Fruit fly (Drosophila melanogaster): ENCODE results near the gene grk.

Gene grk

DNA sequence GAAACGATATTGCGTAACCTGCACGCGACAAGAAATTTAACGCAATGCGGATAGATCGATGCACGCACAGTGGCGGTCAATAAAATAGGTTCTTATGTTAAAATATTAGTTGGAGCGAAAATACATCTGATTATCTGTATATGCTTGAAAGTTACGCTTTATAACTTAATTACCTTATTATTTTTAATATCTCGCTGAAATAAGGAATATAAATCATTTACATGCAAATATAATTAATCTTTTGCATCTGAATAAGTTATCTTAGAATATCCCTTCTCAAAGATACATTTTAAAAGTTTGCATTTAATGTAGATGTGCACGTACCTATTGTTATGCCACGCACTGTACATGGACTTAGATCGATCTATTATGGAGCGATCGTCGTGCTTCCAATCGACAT is 38.3 kb upstream of the grk start (continued):
- TF ChIP-seq CG4328 (GFP tag; optimal IDR thresholded peaks at IDR 0.05): no peak
- no peak for TF ChIP-seq ken (GFP tag; IDR thresholded peaks at IDR 0.05)
- TF ChIP-seq grau (tag; optimal IDR thresholded peaks at IDR 0.05): peak; percentile 38
- 0 out of 2 replicates have a peak, but pooled peaks have one; percentile 19 for TF ChIP-seq esg (GFP tag; conservative IDR thresholded peaks at IDR 0.05)
- TF ChIP-seq CG13894 (tag; optimal IDR thresholded peaks at IDR 0.05): no peak
- TF ChIP-seq CG14441 (GFP tag; IDR thresholded peaks at IDR 0.05): no peak
- TF ChIP-seq Xbp1 (GFP tag; optimal IDR thresholded peaks at IDR 0.05): peak; percentile 17
- TF ChIP-seq bcd (GFP tag; optimal IDR thresholded peaks at IDR 0.05): no peak
- no peak for TF ChIP-seq CG7928 (GFP tag; optimal IDR thresholded peaks at IDR 0.05)
- no peak for TF ChIP-seq CG31388 (GFP tag; optimal IDR thresholded peaks at IDR 0.05)
- TF ChIP-seq CG8388 (GFP tag; optimal IDR thresholded peaks at IDR 0.05): peak; percentile 49
- TF ChIP-seq CkIIα-i1 (GFP tag; IDR thresholded peaks at IDR 0.05): no peak
- no peak for TF ChIP-seq CG2889 (GFP tag; IDR thresholded peaks at IDR 0.05)
- no peak for TF ChIP-seq lab (GFP tag; optimal IDR thresholded peaks at IDR 0.05)
- no peak for TF ChIP-seq CG4730 (GFP tag; IDR thresholded peaks at IDR 0.05)
- TF ChIP-seq CG1602 (GFP tag; optimal IDR thresholded peaks at IDR 0.05): peak; percentile 29
- TF ChIP-seq tin (GFP tag; optimal IDR thresholded peaks at IDR 0.05): no peak
- peak; percentile 74 for TF ChIP-seq nmo (GFP tag; optimal IDR thresholded peaks at IDR 0.05)
- TF ChIP-seq HLH3B (GFP tag; IDR thresholded peaks at IDR 0.05): no peak; the same call in 1 of the 2 replicates
- no peak for TF ChIP-seq CG5953 (GFP tag; IDR thresholded peaks at IDR 0.05)

DNA sequence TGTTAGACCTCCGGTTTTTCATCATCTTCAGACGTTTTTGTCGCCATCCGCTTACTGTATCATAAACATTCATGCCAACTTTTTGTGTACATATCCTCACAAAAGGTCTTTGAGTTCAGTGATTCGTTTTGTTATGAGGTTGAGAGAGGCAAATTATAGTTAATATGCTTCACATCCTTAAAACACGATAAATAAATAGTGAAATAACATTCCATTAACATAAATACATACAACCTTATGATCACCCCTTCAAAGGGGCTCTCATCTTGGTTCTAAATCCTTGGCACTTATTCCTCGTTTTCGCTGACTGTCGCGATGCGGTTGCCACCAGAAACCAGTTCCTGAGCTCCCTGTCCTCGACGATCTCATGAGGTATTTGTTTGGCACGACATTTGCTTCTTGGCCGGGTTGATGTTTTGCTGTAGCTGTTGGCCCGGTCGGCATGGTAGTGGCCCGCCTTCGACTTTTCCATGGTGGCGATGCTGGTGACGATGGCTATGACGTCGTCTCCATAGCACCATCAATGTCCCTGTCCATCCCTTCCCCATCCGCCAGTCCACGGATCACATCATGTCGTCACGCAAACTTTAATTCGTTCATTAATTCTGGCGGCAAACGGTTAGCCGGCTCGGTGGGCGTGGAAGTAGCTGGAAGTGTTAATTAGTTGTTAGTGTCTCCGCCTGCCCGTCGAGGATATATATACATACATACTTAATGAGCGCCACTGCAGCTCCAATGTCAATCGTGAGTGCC is 35.7 kb upstream of the grk start:
- TF ChIP-seq HLH3B (GFP tag; IDR thresholded peaks at IDR 0.05): no peak
- peak; percentile 35 for TF ChIP-seq Med (GFP tag)
- TF ChIP-seq fd64A (GFP tag; optimal IDR thresholded peaks at IDR 0.05): no peak

DNA sequence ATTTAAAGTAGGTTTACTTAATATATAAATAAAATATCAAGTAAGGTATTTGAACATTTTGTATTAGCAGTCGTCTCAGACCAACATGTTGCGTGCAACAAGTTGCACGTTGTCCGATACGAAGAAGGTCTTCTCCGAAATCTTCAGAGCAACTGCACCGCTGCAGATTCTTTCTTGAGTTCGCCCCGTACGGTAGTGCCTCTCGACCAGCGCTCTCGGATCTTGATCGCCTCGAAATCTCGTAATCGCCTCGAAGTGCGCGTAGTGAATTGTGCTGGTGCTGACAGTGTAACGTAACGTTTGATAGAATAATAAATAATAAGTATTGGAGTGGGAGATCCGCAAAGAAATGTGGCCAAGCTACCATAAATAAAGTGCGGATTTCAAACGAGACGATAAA is 33.2 kb upstream of the grk start, which contains the start of gene dachs:
dachs (plus strand) TSS at position 175 of the 400 bp plus-strand sequence.
- TF ChIP-seq CG31224 (GFP tag; IDR thresholded peaks at IDR 0.05) (no peak), lab (GFP tag; optimal IDR thresholded peaks at IDR 0.05) (no peak), CG5180 (GFP tag; optimal IDR thresholded peaks at IDR 0.05) (peak; percentile 95), Camta (GFP tag; optimal IDR thresholded peaks at IDR 0.05) (no peak), ssp (GFP tag; IDR thresholded peaks at IDR 0.05) (no peak), CG8089 (GFP tag; optimal IDR thresholded peaks at IDR 0.05) (no peak), sna (GFP tag; IDR thresholded peaks at IDR 0.05; ENCODE audit: partially characterized antibody) (no peak), grau (tag; optimal IDR thresholded peaks at IDR 0.05) (peak; percentile 28), CG17912 (GFP tag; optimal IDR thresholded peaks at IDR 0.05) (no peak), ase (GFP tag; IDR thresholded peaks at IDR 0.05) (no peak), chn (GFP tag; optimal IDR thresholded peaks at IDR 0.05) (no peak), sens-2 (GFP tag; IDR thresholded peaks at IDR 0.05) (no peak), Oli (tag; optimal IDR thresholded peaks at IDR 0.05) (no peak), grn (GFP tag; optimal IDR thresholded peaks at IDR 0.05) (no peak), CG18011 (GFP tag; optimal IDR thresholded peaks at IDR 0.05) (no peak), CG16813 (GFP tag; IDR thresholded peaks at IDR 0.05; ENCODE audit: partially characterized antibody) (no peak)

Measured in whole organism, embryonic.